Worm (Caenorhabditis elegans) whole organism, L3 larva: ENCODE results near the gene C17H12.2.
A peak's percentile ranks its signal among the peaks of the same experiment; 100 is the strongest.

ENCODE experiments used
- ZK546.5 ChIP-seq: sonication (generic microtip); optimal IDR thresholded peaks from 2 replicates; lab custom pipeline; 2017; ENCODE audit warnings: missing biosample characterization, missing genetic modification characterization
- aly-2 ChIP-seq: fragments of 150-350 bp; optimal IDR thresholded peaks from 2 replicates; lab custom pipeline; 2014; ENCODE audit warnings: missing biosample characterization, missing genetic modification characterization
- ama-1 ChIP-seq: fragments of 150-350 bp; optimal IDR thresholded peaks from 2 replicates; lab custom pipeline; 2018
- ceh-16 ChIP-seq: sonication (generic microtip); optimal IDR thresholded peaks from 2 replicates; lab custom pipeline; 2017; ENCODE audit warnings: missing biosample characterization, missing genetic modification characterization
- ceh-28 ChIP-seq: fragments of 150-350 bp; optimal IDR thresholded peaks from 2 replicates; lab custom pipeline; 2014; ENCODE audit warnings: missing biosample characterization, missing genetic modification reagents, missing genetic modification characterization
- ceh-82 ChIP-seq: fragments of 150-350 bp; optimal IDR thresholded peaks from 2 replicates; lab custom pipeline; 2014; ENCODE audit warnings: missing biosample characterization, missing genetic modification characterization
- ceh-9 ChIP-seq: sonication (generic microtip); optimal IDR thresholded peaks from 2 replicates; lab custom pipeline; 2018; ENCODE audit warnings: missing biosample characterization, missing genetic modification characterization
- daf-12 ChIP-seq: fragments of 150-350 bp; optimal IDR thresholded peaks from 2 replicates; lab custom pipeline; 2014; ENCODE audit warnings: missing biosample characterization, missing genetic modification reagents, missing genetic modification characterization
- egl-27 ChIP-seq: sonication (generic microtip); optimal IDR thresholded peaks from 4 replicates; lab custom pipeline; 2017; ENCODE audit warnings: missing biosample characterization, missing genetic modification reagents, missing genetic modification characterization
- egl-5 ChIP-seq: fragments of 150-350 bp; optimal IDR thresholded peaks from 2 replicates; lab custom pipeline; 2017; ENCODE audit warnings: missing biosample characterization, missing genetic modification reagents, missing genetic modification characterization, inconsistent platforms
- elt-1 ChIP-seq: fragments of 150-350 bp; optimal IDR thresholded peaks from 2 replicates; lab custom pipeline; 2014; ENCODE audit warnings: missing biosample characterization, missing genetic modification characterization
- elt-2 ChIP-seq: sonication (generic microtip); optimal IDR thresholded peaks from 2 replicates; lab custom pipeline; 2016; ENCODE audit warnings: missing genetic modification reagents, mild to moderate bottlenecking, missing genetic modification characterization, missing compliant biosample characterization
- elt-3 ChIP-seq, 3 experiments: fragments of 150-350 bp in 1 of 3; sonication (generic microtip) in 2 of 3; optimal IDR thresholded peaks; 2 replicates in 2 of 3; 4 replicates in 1 of 3; lab custom pipeline; 2014 to 2017; ENCODE audit warnings: missing biosample characterization in 3 of 3, missing genetic modification characterization in 3 of 3
- eor-1 ChIP-seq, 2 experiments: fragments of 150-350 bp; optimal IDR thresholded peaks; 2 replicates each; lab custom pipeline; 2014 to 2018; ENCODE audit warnings: missing biosample characterization in 2 of 2, missing genetic modification characterization in 2 of 2
- fkh-10 ChIP-seq: sonication (generic microtip); optimal IDR thresholded peaks from 2 replicates; lab custom pipeline; 2017; ENCODE audit warnings: missing biosample characterization, missing genetic modification reagents, missing genetic modification characterization
- fkh-2 ChIP-seq: fragments of 150-350 bp; optimal IDR thresholded peaks from 2 replicates; lab custom pipeline; 2014; ENCODE audit warnings: missing biosample characterization, missing genetic modification reagents, missing genetic modification characterization
- fos-1 ChIP-seq: fragments of 150-350 bp; optimal IDR thresholded peaks from 2 replicates; lab custom pipeline; 2014; ENCODE audit warnings: missing biosample characterization, missing genetic modification characterization
- hmg-11 ChIP-seq: sonication (generic microtip); optimal IDR thresholded peaks from 2 replicates; lab custom pipeline; 2016; ENCODE audit warnings: missing genetic modification characterization, missing compliant biosample characterization
- jun-1 ChIP-seq: fragments of 150-350 bp; optimal IDR thresholded peaks from 2 replicates; lab custom pipeline; 2014; ENCODE audit warnings: missing biosample characterization, missing genetic modification reagents, missing genetic modification characterization
- lin-15B ChIP-seq: fragments of 150-350 bp; optimal IDR thresholded peaks from 2 replicates; lab custom pipeline; 2014; ENCODE audit warnings: missing biosample characterization, missing genetic modification characterization
- lin-39 ChIP-seq: fragments of 150-350 bp; optimal IDR thresholded peaks from 2 replicates; lab custom pipeline; 2018; ENCODE audit warnings: missing biosample characterization, missing genetic modification reagents, missing genetic modification characterization
- lsy-12 ChIP-seq: sonication (generic microtip); optimal IDR thresholded peaks from 2 replicates; lab custom pipeline; 2016; ENCODE audit warnings: mild to moderate bottlenecking, missing genetic modification characterization, missing compliant biosample characterization
- mdl-1 ChIP-seq: fragments of 150-350 bp; optimal IDR thresholded peaks from 2 replicates; lab custom pipeline; 2014; ENCODE audit warnings: missing biosample characterization, missing genetic modification characterization
- mml-1 ChIP-seq: fragments of 150-350 bp; sonication (generic microtip); optimal IDR thresholded peaks from 3 replicates; lab custom pipeline; 2014; ENCODE audit warnings: missing biosample characterization, missing genetic modification characterization
- nfya-1 ChIP-seq: sonication (generic microtip); optimal IDR thresholded peaks from 2 replicates; lab custom pipeline; 2017; ENCODE audit warnings: missing genetic modification characterization, mild to moderate bottlenecking, missing compliant biosample characterization, antibody characterized with exemption, moderate library complexity; ENCODE audit not compliant: insufficient read depth
- nhr-12 ChIP-seq: fragments of 150-350 bp; optimal IDR thresholded peaks from 2 replicates; lab custom pipeline; 2014; ENCODE audit warnings: missing biosample characterization, missing genetic modification characterization
- nhr-23 ChIP-seq: fragments of 150-350 bp; optimal IDR thresholded peaks from 2 replicates; lab custom pipeline; 2014; ENCODE audit warnings: missing biosample characterization, missing genetic modification reagents, missing genetic modification characterization
- nhr-237 ChIP-seq: fragments of 150-350 bp; optimal IDR thresholded peaks from 2 replicates; lab custom pipeline; 2014; ENCODE audit warnings: missing biosample characterization, missing genetic modification characterization
- nhr-25 ChIP-seq: sonication (generic microtip); optimal IDR thresholded peaks from 2 replicates; lab custom pipeline; 2017; ENCODE audit warnings: missing biosample characterization, missing genetic modification characterization
- nhr-28 ChIP-seq: fragments of 150-350 bp; optimal IDR thresholded peaks from 2 replicates; lab custom pipeline; 2014; ENCODE audit warnings: missing biosample characterization, missing genetic modification characterization
- nhr-67 ChIP-seq: fragments of 150-350 bp; optimal IDR thresholded peaks from 2 replicates; lab custom pipeline; 2014; ENCODE audit warnings: missing biosample characterization, missing genetic modification characterization
- nhr-76 ChIP-seq: fragments of 150-350 bp; sonication (generic microtip); optimal IDR thresholded peaks from 5 replicates; lab custom pipeline; 2014; ENCODE audit warnings: missing biosample characterization, missing genetic modification characterization
- nhr-77 ChIP-seq: fragments of 150-350 bp; optimal IDR thresholded peaks from 2 replicates; lab custom pipeline; 2014; ENCODE audit warnings: missing biosample characterization, missing genetic modification characterization
- pha-4 ChIP-seq: fragments of 150-350 bp; optimal IDR thresholded peaks from 2 replicates; lab custom pipeline; 2014; ENCODE audit warnings: missing biosample characterization, missing genetic modification reagents, missing genetic modification characterization
- pqm-1 ChIP-seq: fragments of 150-350 bp; optimal IDR thresholded peaks from 2 replicates; lab custom pipeline; 2017; ENCODE audit warnings: missing biosample characterization, missing genetic modification characterization, inconsistent platforms
- sea-2 ChIP-seq: fragments of 150-350 bp; sonication (generic microtip); optimal IDR thresholded peaks from 4 replicates; lab custom pipeline; 2014; ENCODE audit warnings: missing biosample characterization, missing genetic modification reagents, missing genetic modification characterization
- skn-1 ChIP-seq: fragments of 150-350 bp; optimal IDR thresholded peaks from 2 replicates; lab custom pipeline; 2014; ENCODE audit warnings: missing biosample characterization, missing genetic modification characterization
- snpc-4 ChIP-seq: fragments of 150-350 bp; optimal IDR thresholded peaks from 2 replicates; lab custom pipeline; 2014; ENCODE audit warnings: missing biosample characterization, missing genetic modification characterization
- tbx-2 ChIP-seq: sonication (generic microtip); optimal IDR thresholded peaks from 2 replicates; lab custom pipeline; 2016; ENCODE audit warnings: mild to moderate bottlenecking, missing genetic modification characterization, missing compliant biosample characterization
- unc-39 ChIP-seq: sonication (generic microtip); optimal IDR thresholded peaks from 4 replicates; lab custom pipeline; 2017; ENCODE audit warnings: missing biosample characterization, missing genetic modification characterization
- zag-1 ChIP-seq: fragments of 150-350 bp; optimal IDR thresholded peaks from 2 replicates; lab custom pipeline; 2014; ENCODE audit warnings: missing biosample characterization, missing genetic modification characterization
- ztf-11 ChIP-seq: fragments of 150-350 bp; optimal IDR thresholded peaks from 2 replicates; lab custom pipeline; 2014; ENCODE audit warnings: missing biosample characterization, missing genetic modification characterization
- ztf-4 ChIP-seq: fragments of 150-350 bp; optimal IDR thresholded peaks from 2 replicates; lab custom pipeline; 2014; ENCODE audit warnings: missing biosample characterization, missing genetic modification characterization

C17H12.2 gene

DNA sequence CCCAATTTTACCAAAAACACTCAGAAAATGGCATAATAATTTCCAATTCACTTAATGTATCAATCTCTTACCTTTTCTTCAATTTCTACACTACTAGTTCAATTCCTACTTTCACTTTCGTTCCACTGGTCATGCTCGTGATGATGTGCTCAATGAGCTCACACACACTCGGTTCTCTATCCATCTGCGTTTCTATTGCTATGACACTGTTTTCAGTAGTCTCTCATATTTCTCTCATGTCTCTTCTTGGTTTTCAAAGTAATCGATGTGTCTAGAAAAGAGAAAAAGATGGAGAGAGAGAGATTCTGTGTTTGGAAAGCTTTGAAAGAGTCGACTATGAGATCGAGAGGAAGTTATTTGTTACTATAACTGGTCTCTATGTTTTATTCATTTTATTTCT, 23.0 kb downstream of the C17H12.2 start (continued):
- TF ChIP-seq lin-39 (tag; lab: Kevin White, UChicago) (peak; percentile 29), nhr-237 (tag; lab: Kevin White, UChicago) (no peak), lsy-12 (tag; lab: Kevin White, UChicago) (no peak), ama-1 (lab: Kevin White, UChicago) (no peak), aly-2 (no peak), egl-5 (peak; percentile 43), nhr-77 (no peak), ceh-82 (tag; lab: Kevin White, UChicago) (no peak), elt-2 (tag; lab: Kevin White, UChicago) (peak; percentile 49), egl-27 (tag; lab: Kevin White, UChicago) (no peak), ztf-4 (tag; lab: Kevin White, UChicago) (no peak)

- TF ChIP-seq elt-1 = no peak
- TF ChIP-seq skn-1 (tag; lab: Kevin White, UChicago) = no peak
- no peak for TF ChIP-seq nhr-237 (tag; lab: Kevin White, UChicago)
- no peak for TF ChIP-seq nfya-1 (tag; lab: Kevin White, UChicago)
- TF ChIP-seq ceh-82 (tag; lab: Kevin White, UChicago) = no peak
- no peak for TF ChIP-seq unc-39
- TF ChIP-seq ceh-28 (tag; lab: Kevin White, UChicago) = no peak
- TF ChIP-seq elt-2 (tag; lab: Kevin White, UChicago) = no peak
- TF ChIP-seq nhr-28 (tag; lab: Kevin White, UChicago) = no peak
- no peak for TF ChIP-seq nhr-25 (tag; lab: Kevin White, UChicago)
- TF ChIP-seq fkh-10 = no peak
- TF ChIP-seq snpc-4 (tag; lab: Kevin White, UChicago) = no peak
- TF ChIP-seq, all 47 proteins: peak for 0
Measured at ce11 chrIV:6762416-6762815, 27.9 kb downstream of the C17H12.2 start, which contains the start of gene spd-3. spd-3 (plus strand) TSS chrIV:6762716.

DNA sequence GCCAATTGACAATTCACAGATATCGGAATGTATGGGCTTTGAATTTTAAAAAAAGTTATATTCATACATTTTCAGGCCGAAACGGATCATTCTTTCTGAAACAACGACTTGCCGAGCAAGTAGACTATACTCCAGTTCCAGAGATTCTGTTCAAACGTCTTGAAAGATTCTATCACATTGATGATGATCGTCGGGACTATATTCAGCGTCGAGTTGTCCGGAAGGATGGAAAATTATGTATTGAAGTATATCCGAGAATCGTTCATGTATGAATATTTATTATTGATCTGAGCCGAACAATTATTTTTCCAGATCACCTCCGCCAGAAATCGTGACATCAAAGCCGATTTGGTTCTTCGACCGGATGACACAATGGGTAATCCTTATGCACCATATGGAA, 32.7 kb downstream of the C17H12.2 start:
- TF ChIP-seq pha-4 (tag; lab: Kevin White, UChicago) (no peak), ztf-11 (tag; lab: Kevin White, UChicago) (no peak), nhr-25 (tag; lab: Kevin White, UChicago) (no peak), nhr-76 (tag; lab: Kevin White, UChicago) (no peak), zag-1 (tag; lab: Kevin White, UChicago) (no peak), elt-1 (no peak), ztf-4 (tag; lab: Kevin White, UChicago) (no peak), fkh-2 (tag; lab: Kevin White, UChicago) (no peak), ceh-28 (tag; lab: Kevin White, UChicago) (no peak), ceh-16 (tag; lab: Kevin White, UChicago) (no peak), eor-1 (tag; optimal IDR thresholded peaks at IDR 0.05; lab: Kevin White, UChicago) (no peak), fkh-10 (no peak), pqm-1 (no peak), sea-2 (GFP tag; lab: Kevin White, UChicago) (no peak), nfya-1 (tag; lab: Kevin White, UChicago) (no peak)

DNA sequence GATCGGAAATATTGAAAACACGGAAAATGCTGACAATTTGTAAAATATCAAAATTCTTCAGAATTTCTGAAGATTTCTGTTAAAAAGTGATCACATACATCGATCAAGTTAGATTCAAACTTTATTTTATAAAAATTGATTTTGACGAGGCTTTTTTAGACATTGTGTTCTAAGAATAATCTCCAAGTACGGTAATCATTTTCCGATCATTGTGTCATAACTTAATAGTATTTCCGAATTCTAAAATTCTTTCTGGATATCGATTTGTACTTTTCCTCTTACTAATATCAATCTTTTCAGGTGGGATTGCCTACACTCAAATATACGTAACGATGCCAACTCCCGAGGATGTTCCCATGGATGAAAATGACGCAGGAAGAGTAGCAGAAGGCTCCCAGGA, 33.3 kb downstream of the C17H12.2 start, which contains the start of gene usp-4:
Gene usp-4, plus strand, starts transcription at position 301 of the 400 bp plus-strand sequence.
- TF ChIP-seq ceh-9 = no peak
- no peak for TF ChIP-seq ztf-11 (tag; lab: Kevin White, UChicago)
- no peak for TF ChIP-seq nhr-67 (tag; lab: Kevin White, UChicago)
- TF ChIP-seq, all 47 proteins: peak for 0

ce11 chrIV:6756374-6756773, 33.9 kb downstream of the C17H12.2 start:
- TF ChIP-seq ceh-82 (tag; lab: Kevin White, UChicago) (no peak), elt-3 (tag; optimal IDR thresholded peaks at IDR 0.05; lab: Kevin White, UChicago) (no peak), ztf-4 (tag; lab: Kevin White, UChicago) (no peak), daf-12 (tag; lab: Kevin White, UChicago) (no peak), nhr-76 (tag; lab: Kevin White, UChicago) (no peak), sea-2 (GFP tag; lab: Kevin White, UChicago) (no peak), jun-1 (tag; lab: Kevin White, UChicago) (peak; percentile 89), lin-15B (peak; percentile 78), ceh-16 (tag; lab: Kevin White, UChicago) (peak; percentile 63), pqm-1 (peak; percentile 54), nhr-23 (tag; lab: Kevin White, UChicago) (peak; percentile 90), snpc-4 (tag; lab: Kevin White, UChicago) (peak; percentile 81), fos-1 (tag; lab: Kevin White, UChicago) (no peak), aly-2 (no peak), ZK546.5 (tag; lab: Kevin White, UChicago) (no peak), pha-4 (tag; lab: Kevin White, UChicago) (peak; percentile 89), skn-1 (tag; lab: Kevin White, UChicago) (peak; percentile 63), ztf-11 (tag; lab: Kevin White, UChicago) (no peak), tbx-2 (tag; lab: Kevin White, UChicago) (peak; percentile 72), nhr-12 (tag; lab: Kevin White, UChicago) (no peak), nhr-67 (tag; lab: Kevin White, UChicago) (peak; percentile 3), nhr-25 (tag; lab: Kevin White, UChicago) (peak; percentile 57), lin-39 (tag; lab: Kevin White, UChicago) (peak; percentile 74), mml-1 (tag; lab: Kevin White, UChicago) (no peak), nhr-77 (peak; percentile 10), mdl-1 (tag; lab: Kevin White, UChicago) (no peak), hmg-11 (tag; lab: Kevin White, UChicago) (peak; percentile 95), ama-1 (lab: Kevin White, UChicago) (peak; percentile 68), ceh-9 (no peak), lsy-12 (tag; lab: Kevin White, UChicago) (peak; percentile 68)
